Worm (Caenorhabditis elegans): ENCODE data around the gene Y42H9AR.4.
"Not testable (repeated sequence)": the region's sequence is repeated elsewhere in the genome, so short reads cannot be mapped to it uniquely, and the experiment has no call there.

Y42H9AR.4 gene

ce11 chrIV:8136548-8136947 lies 24.5 kb upstream of the Y42H9AR.4 start:
- TF ChIP-seq him-1 (tag; optimal IDR thresholded peaks at IDR 0.05) = no peak
- TF ChIP-seq W03F9.2 (tag; optimal IDR thresholded peaks at IDR 0.05) = no peak
- TF ChIP-seq dao-5 (tag; optimal IDR thresholded peaks at IDR 0.05) = no peak

DNA sequence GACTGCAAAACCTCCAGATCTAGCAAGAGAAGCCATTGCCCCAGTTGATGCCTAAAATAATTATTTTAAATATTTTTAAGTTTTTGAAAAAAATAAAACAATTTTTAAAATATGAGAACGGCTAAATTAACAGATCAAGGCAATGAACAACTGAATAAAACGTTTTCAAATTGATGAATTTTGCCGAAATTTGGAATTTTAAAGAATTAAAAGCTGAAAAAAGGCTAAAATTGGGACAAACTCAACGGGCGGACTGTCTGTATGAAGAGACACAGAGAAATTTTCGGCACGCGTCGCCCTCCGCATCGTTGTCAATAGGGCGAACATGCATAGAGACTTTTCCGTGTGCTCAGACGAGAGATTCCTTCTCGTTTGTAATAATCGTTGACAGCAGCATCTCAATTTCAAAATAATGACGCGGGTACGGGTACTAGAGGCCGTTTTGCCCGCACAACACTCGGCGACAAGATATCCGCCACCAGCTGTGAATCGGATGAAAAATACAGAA lies 24.0 kb upstream of the Y42H9AR.4 start, which contains the start of the genes isp-1 and islo-1:
TSS of gene isp-1 (minus strand) at position 51 of the 508 bp plus-strand sequence.
TSS of gene islo-1 (plus strand) at position 385 of the 508 bp plus-strand sequence.
- TF ChIP-seq dao-5 (tag; optimal IDR thresholded peaks at IDR 0.05) (no peak), him-1 (tag; optimal IDR thresholded peaks at IDR 0.05) (no peak), W03F9.2 (tag; optimal IDR thresholded peaks at IDR 0.05) (peak; percentile 69)

DNA sequence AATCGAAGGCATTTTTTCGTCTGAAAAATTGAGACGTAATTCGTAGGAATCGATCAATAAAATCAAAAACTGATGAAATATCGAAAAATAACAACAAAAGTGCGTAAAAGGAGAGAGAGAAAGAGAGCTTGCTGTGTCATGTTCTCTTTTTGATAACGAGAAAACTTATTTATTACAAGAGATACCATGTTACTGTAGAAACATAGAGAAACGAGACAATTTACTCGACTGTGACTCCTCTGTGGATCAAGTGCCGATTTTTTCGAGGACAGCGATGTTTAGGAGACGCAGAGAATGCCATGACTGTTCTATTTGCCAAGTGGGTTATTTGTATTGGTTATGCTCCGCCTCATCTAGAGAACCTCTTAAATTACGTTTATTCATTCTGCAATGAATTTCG lies 21.5 kb upstream of the Y42H9AR.4 start, which contains the start of gene sph-1:
TSS of gene sph-1 (minus strand) at position 23 of the 400 bp plus-strand sequence.
- no peak for TF ChIP-seq him-1 (tag; optimal IDR thresholded peaks at IDR 0.05)
- TF ChIP-seq W03F9.2 (tag; optimal IDR thresholded peaks at IDR 0.05) = peak; percentile 44

- TF ChIP-seq him-1 (tag; optimal IDR thresholded peaks at IDR 0.05) = no peak
- no peak for TF ChIP-seq W03F9.2 (tag; optimal IDR thresholded peaks at IDR 0.05)
- TF ChIP-seq dao-5 (tag; optimal IDR thresholded peaks at IDR 0.05) = no peak
These were observed 18.2 kb upstream of the Y42H9AR.4 start, which contains the start of the genes ndub-11 and moc-3 for ce11 chrIV:8130131-8130611. Gene ndub-11, minus strand, starts transcription at chrIV:8130231. Gene moc-3, plus strand, starts transcription at chrIV:8130561.

- TF ChIP-seq him-1 (tag; optimal IDR thresholded peaks at IDR 0.05) (no peak), W03F9.2 (tag; optimal IDR thresholded peaks at IDR 0.05) (no peak), dao-5 (tag; optimal IDR thresholded peaks at IDR 0.05) (no peak)
These were observed 15.4 kb upstream of the Y42H9AR.4 start for ce11 chrIV:8127430-8127829.

- TF ChIP-seq dao-5 (tag; optimal IDR thresholded peaks at IDR 0.05) = no peak
- TF ChIP-seq him-1 (tag; optimal IDR thresholded peaks at IDR 0.05) = no peak
- TF ChIP-seq W03F9.2 (tag; optimal IDR thresholded peaks at IDR 0.05) = no peak
These were observed 14.9 kb upstream of the Y42H9AR.4 start, which contains the start of gene ceph-41 for ce11 chrIV:8126902-8127301. Gene ceph-41, plus strand, starts transcription at chrIV:8127202.

DNA sequence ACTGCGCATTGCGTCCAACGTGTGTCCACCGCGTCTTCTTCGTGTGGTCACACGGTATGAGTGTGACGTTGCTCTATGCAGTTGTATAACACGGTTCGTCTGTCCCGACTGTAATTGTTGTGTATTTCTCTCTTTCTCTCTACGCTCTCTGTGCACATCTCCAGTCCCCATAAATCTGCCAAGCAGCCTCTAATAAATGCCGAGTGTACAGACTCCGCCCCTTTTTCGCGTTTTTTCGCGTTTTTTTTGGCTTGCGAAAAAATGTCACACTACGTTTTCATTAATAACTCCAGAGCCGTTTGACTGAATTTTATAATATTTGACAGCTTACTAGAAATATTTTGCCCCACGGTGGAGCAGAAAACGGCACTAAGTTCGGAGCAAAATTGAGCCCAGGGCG lies 10.3 kb upstream of the Y42H9AR.4 start, which contains the start of gene erp-44.3:
TSS of gene erp-44.3 (plus strand) at position 301 of the 400 bp plus-strand sequence.
- not testable (repeated sequence) for TF ChIP-seq W03F9.2, dao-5, him-1 (tag; optimal IDR thresholded peaks at IDR 0.05)

DNA sequence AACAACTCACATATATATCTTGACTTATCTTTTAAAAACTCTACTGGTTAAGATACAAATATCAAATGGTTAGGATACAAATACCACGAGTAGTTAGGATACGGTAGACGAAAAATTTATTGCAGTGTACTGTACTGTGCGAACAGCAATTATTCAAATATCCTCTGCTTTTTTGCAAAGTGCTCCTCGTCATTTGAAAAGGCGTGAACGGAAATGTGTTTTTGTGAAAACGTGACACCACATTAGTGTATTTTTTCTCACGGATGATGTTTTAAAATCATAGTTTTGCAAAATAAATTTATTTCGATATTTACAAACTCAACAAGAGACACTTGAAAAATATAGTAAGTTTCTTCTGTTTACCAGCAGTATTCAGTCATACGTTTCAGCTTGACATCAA lies 6.8 kb upstream of the Y42H9AR.4 start, which contains the start of gene F42G8.8:
TSS of gene F42G8.8 (plus strand) at position 301 of the 400 bp plus-strand sequence.
- TF ChIP-seq him-1 (tag; optimal IDR thresholded peaks at IDR 0.05) = no peak
- TF ChIP-seq dao-5 (tag; optimal IDR thresholded peaks at IDR 0.05) = no peak
- TF ChIP-seq W03F9.2 (tag; optimal IDR thresholded peaks at IDR 0.05) = no peak

DNA sequence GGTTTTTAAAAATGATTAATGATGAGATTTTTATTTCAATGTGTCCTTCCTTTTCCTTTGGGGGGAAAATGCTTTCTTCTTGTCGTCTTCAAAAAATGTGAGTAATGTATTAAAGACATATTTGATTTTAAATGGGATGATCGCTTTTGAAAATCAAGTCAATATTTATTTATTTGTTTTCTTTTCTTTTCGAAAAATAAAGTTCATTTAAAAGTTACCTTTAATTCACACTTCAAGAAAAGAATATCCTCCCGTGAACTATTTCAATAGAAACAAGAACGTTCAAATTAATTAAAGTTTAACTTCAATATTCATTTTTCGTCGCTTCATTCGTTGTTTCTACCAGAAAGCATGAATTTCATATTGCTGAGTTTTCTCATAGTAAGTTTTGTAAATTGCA lies 3.4 kb upstream of the Y42H9AR.4 start, which contains the start of gene irld-8:
TSS of gene irld-8 (plus strand) at position 301 of the 400 bp plus-strand sequence.
- no peak for TF ChIP-seq W03F9.2 (tag; optimal IDR thresholded peaks at IDR 0.05)
- no peak for TF ChIP-seq him-1 (tag; optimal IDR thresholded peaks at IDR 0.05)
- no peak for TF ChIP-seq dao-5 (tag; optimal IDR thresholded peaks at IDR 0.05)

- TF ChIP-seq W03F9.2 (tag; optimal IDR thresholded peaks at IDR 0.05) (no peak), dao-5 (tag; optimal IDR thresholded peaks at IDR 0.05) (no peak), him-1 (tag; optimal IDR thresholded peaks at IDR 0.05) (no peak)
These were observed 2.5 kb upstream of the Y42H9AR.4 start for ce11 chrIV:8114535-8114934.

DNA sequence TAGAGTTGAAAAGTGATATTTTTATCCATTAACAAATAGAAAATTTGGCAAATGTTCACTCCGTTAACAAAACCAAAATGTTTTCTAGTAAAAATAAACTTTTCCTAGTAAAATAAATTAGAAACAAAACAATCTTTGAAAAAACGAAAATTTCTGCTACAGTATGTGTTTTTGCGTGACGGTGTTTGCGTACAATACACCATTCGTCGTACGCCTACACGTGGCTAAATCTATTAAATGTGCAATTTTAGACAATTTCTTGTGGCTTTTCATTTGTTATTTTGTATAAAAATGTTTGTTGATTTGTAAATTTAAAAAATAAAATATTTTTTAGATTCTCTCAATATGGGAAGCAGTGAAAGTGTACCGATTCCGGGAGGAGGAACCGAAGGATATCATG lies 1.1 kb upstream of the Y42H9AR.4 start, which contains the start of gene Y42H9AR.1:
TSS of gene Y42H9AR.1 (plus strand) at position 233 of the 400 bp plus-strand sequence.
- TF ChIP-seq dao-5 (tag; optimal IDR thresholded peaks at IDR 0.05) (no peak), him-1 (tag; optimal IDR thresholded peaks at IDR 0.05) (no peak), W03F9.2 (tag; optimal IDR thresholded peaks at IDR 0.05) (peak; percentile 61)

- TF ChIP-seq dao-5 (tag; optimal IDR thresholded peaks at IDR 0.05) (no peak), W03F9.2 (tag; optimal IDR thresholded peaks at IDR 0.05) (no peak), him-1 (tag; optimal IDR thresholded peaks at IDR 0.05) (no peak)
These were observed 628 bp upstream of the Y42H9AR.4 start for ce11 chrIV:8112646-8113045.

- TF ChIP-seq dao-5 (tag; optimal IDR thresholded peaks at IDR 0.05) (no peak), him-1 (tag; optimal IDR thresholded peaks at IDR 0.05) (no peak), W03F9.2 (tag; optimal IDR thresholded peaks at IDR 0.05) (no peak)
These were observed 4.5 kb downstream of the Y42H9AR.4 start, which contains the start of gene rabs-5 for ce11 chrIV:8107502-8107901. Gene rabs-5, minus strand, starts transcription at chrIV:8107602.

DNA sequence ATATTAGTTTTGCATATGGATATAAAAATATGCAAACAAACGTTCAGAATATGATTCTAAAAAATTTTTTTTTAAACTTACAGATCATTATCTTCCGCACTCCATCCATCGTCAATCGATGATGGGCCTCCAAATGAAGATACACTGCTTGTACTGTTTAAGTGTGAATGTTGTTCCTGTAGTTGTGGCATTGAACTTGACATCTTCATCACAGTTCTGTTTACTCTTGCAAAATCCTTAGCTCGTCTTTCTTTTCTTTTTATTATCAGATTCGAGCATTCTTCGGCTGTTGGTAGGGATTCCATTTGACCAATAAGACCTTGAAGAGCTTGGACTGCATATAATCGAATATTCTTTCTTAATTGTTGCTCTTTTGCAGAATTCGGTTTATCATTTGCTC lies 6.9 kb downstream of the Y42H9AR.4 start:
- TF ChIP-seq W03F9.2 (tag; optimal IDR thresholded peaks at IDR 0.05) = no peak
- TF ChIP-seq dao-5 (tag; optimal IDR thresholded peaks at IDR 0.05) = no peak
- no peak for TF ChIP-seq him-1 (tag; optimal IDR thresholded peaks at IDR 0.05)

Data from whole organism, L4/young adult.